Worm (Caenorhabditis elegans): ENCODE measurements around the gene C31H2.4.

- no peak for TF ChIP-seq ceh-13 (GFP tag; optimal IDR thresholded peaks at IDR 0.05)
- no peak for TF ChIP-seq ceh-36 (tag; optimal IDR thresholded peaks at IDR 0.05)
- TF ChIP-seq F13C5.2 (tag; optimal IDR thresholded peaks at IDR 0.05): no peak
- no peak for TF ChIP-seq ama-1 (optimal IDR thresholded peaks at IDR 0.05)
- TF ChIP-seq scrt-1 (GFP tag; IDR thresholded peaks at IDR 0.05): no peak
- TF ChIP-seq flt-1 (GFP tag; IDR thresholded peaks at IDR 0.05): no peak
- TF ChIP-seq hnd-1 (tag; optimal IDR thresholded peaks at IDR 0.05): no peak
- TF ChIP-seq ets-7 (tag; optimal IDR thresholded peaks at IDR 0.05): no peak
These were observed 17.1 kb downstream of the C31H2.4 start for ce11 chrX:5142403-5142802.

Measured in whole organism, early embryonic.